Fruit fly (Drosophila melanogaster) whole organism, embryonic: ENCODE measurements around the gene CG6295.

Source experiments
- CG17385 ChIP-seq: fragments of 200-800 bp; sonication (Bioruptor generic); optimal IDR thresholded peaks from 3 replicates; lab custom pipeline; 2018; ENCODE audit warnings: missing biosample characterization, mild to moderate bottlenecking, missing genetic modification characterization
- CG2120 ChIP-seq: fragments of 200-800 bp; sonication (Bioruptor generic); optimal IDR thresholded peaks from 3 replicates; lab custom pipeline; 2016; ENCODE audit warnings: missing biosample characterization, missing genetic modification characterization
- Hey ChIP-seq: fragments of 200-800 bp; sonication (Bioruptor generic); optimal IDR thresholded peaks from 3 replicates; lab custom pipeline; 2018; ENCODE audit warnings: missing biosample characterization, mild to moderate bottlenecking, missing genetic modification characterization
- Kr ChIP-seq: fragments of 200-800 bp; sonication (Bioruptor generic); optimal IDR thresholded peaks from 2 replicates; lab custom pipeline; 2017; ENCODE audit warnings: missing biosample characterization, mild to moderate bottlenecking, missing genetic modification characterization
- Med ChIP-seq: fragments of 200-800 bp; sonication (Bioruptor generic); peaks from one replicate; lab custom pipeline; 2016; ENCODE audit warnings: missing biosample characterization, missing genetic modification characterization, mild to moderate bottlenecking, inconsistent platforms, moderate library complexity
- chm ChIP-seq: fragments of 200-800 bp; sonication (Bioruptor generic); IDR thresholded peaks from 2 replicates; pipeline ENCODE4 v1.3.6; 2022; ENCODE audit warnings: missing biosample characterization, missing genetic modification characterization
- dimm ChIP-seq: fragments of 200-800 bp; sonication (Bioruptor generic); IDR thresholded peaks from 2 replicates; pipeline ENCODE4 v1.3.6; 2022; ENCODE audit warnings: missing biosample characterization, missing genetic modification characterization
- nerfin-1 ChIP-seq: fragments of 200-800 bp; sonication (Bioruptor generic); optimal IDR thresholded peaks from 3 replicates; lab custom pipeline; 2019; ENCODE audit warnings: missing biosample characterization, mild to moderate bottlenecking, missing genetic modification characterization, moderate library complexity

dm6 chr3R:26957132-26957531, 49.7 kb downstream of the CG6295 start:
- no peak for TF ChIP-seq Kr
- TF ChIP-seq dimm (GFP tag; lab: Robert Waterston, UW): no peak
- no peak for TF ChIP-seq CG17385 (GFP tag; lab: Kevin White, UChicago)
- TF ChIP-seq Hey (tag; lab: Kevin White, UChicago): no peak
- no peak for TF ChIP-seq chm (GFP tag; lab: Robert Waterston, UW)
- TF ChIP-seq CG2120 (GFP tag; lab: Kevin White, UChicago): no peak
- TF ChIP-seq Med (GFP tag; lab: Kevin White, UChicago): no peak
- TF ChIP-seq nerfin-1: no peak
